Fruit fly (Drosophila melanogaster): ENCODE results near the gene B9d2.

B9d2 gene

DNA sequence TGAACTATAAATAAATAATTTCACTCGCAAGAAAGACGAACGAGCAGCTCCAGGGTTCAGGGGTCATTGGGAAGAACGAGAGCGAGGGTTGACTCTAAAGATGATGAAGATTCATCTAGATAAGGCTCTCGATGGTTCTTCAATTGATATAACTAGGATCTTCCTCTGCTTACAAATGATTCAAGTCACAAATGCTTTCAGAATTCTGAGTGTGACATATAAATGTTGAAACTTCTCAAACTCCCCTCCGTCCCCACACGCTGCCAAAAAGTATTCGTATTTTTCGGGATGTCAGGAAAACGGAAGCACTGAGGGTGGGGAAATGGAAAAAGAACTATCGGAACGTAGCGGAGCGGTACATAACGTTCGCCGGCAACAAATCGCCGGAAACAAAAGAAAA, 40.7 kb upstream of the B9d2 start (continued):
- TF ChIP-seq gem (tag; optimal IDR thresholded peaks at IDR 0.05) = no peak
- no peak for TF ChIP-seq CG34224 (GFP tag; IDR thresholded peaks at IDR 0.05; ENCODE audit: partially characterized antibody)
- no peak for TF ChIP-seq Dbx (GFP tag; IDR thresholded peaks at IDR 0.05)
- TF ChIP-seq chn (GFP tag; optimal IDR thresholded peaks at IDR 0.05) = no peak
- no peak for TF ChIP-seq CG11695 (GFP tag; IDR thresholded peaks at IDR 0.05)
- TF ChIP-seq hkb (optimal IDR thresholded peaks at IDR 0.05) = peak; percentile 58
- no peak for TF ChIP-seq hkb (GFP tag; IDR thresholded peaks at IDR 0.05)
- TF ChIP-seq CoRest (tag; optimal IDR thresholded peaks at IDR 0.05) = no peak
- TF ChIP-seq Mad (GFP tag; optimal IDR thresholded peaks at IDR 0.05) = no peak

DNA sequence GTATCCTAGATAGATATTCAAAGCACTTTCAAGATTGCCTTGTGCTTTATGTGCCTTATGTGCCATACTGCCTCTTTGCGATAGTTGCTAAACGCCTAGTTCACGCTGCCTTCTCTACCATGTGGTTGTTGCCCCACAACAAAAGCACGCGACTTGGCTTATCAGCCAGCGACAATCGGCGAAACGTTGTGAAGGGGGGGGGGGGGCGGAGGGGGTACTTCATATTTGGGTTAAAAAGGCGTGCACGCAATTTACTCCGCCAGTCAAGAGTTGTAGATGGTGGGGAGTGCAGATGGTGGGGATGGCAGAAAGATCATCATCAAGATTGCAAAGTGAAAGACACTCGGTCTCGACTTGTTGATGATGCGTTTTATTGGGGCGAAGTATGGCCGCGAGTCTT, 38.7 kb upstream of the B9d2 start:
- no peak for TF ChIP-seq Hr78 (GFP tag; optimal IDR thresholded peaks at IDR 0.05)
- TF ChIP-seq cwo (GFP tag; optimal IDR thresholded peaks at IDR 0.05) = peak; percentile 74
- peak; percentile 29 for TF ChIP-seq BEAF-32 (GFP tag; optimal IDR thresholded peaks at IDR 0.05)
- TF ChIP-seq dan (GFP tag; IDR thresholded peaks at IDR 0.05) = no peak
- no peak for TF ChIP-seq H2.0 (GFP tag; IDR thresholded peaks at IDR 0.05)
- peak; percentile 80 for TF ChIP-seq Hr39 (optimal IDR thresholded peaks at IDR 0.05)
- no peak for TF ChIP-seq D19A (tag; optimal IDR thresholded peaks at IDR 0.05)
- no peak for TF ChIP-seq Optix (GFP tag; IDR thresholded peaks at IDR 0.05)
- peak; percentile 66; the same call in 1 of the 2 replicates for TF ChIP-seq crol (GFP tag; IDR thresholded peaks at IDR 0.05)
- no peak for TF ChIP-seq Gug (GFP tag; IDR thresholded peaks at IDR 0.05)
- no peak for TF ChIP-seq peb (GFP tag; IDR thresholded peaks at IDR 0.05)
- no peak for TF ChIP-seq CG12744 (GFP tag; optimal IDR thresholded peaks at IDR 0.05)
- no peak for TF ChIP-seq Side (GFP tag; optimal IDR thresholded peaks at IDR 0.05)
- TF ChIP-seq CG3726 (GFP tag; IDR thresholded peaks at IDR 0.05) = no peak
- TF ChIP-seq inv (GFP tag; IDR thresholded peaks at IDR 0.05; ENCODE audit: partially characterized antibody) = no peak
- no peak for TF ChIP-seq lilli (GFP tag; optimal IDR thresholded peaks at IDR 0.05)
- no peak for TF ChIP-seq btn (GFP tag; optimal IDR thresholded peaks at IDR 0.05)
- no peak for TF ChIP-seq Antp (GFP tag; optimal IDR thresholded peaks at IDR 0.05)
- TF ChIP-seq grn (GFP tag; optimal IDR thresholded peaks at IDR 0.05) = peak; percentile 16
- no peak for TF ChIP-seq wek (GFP tag; optimal IDR thresholded peaks at IDR 0.05)
- TF ChIP-seq CG4854 (GFP tag; optimal IDR thresholded peaks at IDR 0.05) = no peak

DNA sequence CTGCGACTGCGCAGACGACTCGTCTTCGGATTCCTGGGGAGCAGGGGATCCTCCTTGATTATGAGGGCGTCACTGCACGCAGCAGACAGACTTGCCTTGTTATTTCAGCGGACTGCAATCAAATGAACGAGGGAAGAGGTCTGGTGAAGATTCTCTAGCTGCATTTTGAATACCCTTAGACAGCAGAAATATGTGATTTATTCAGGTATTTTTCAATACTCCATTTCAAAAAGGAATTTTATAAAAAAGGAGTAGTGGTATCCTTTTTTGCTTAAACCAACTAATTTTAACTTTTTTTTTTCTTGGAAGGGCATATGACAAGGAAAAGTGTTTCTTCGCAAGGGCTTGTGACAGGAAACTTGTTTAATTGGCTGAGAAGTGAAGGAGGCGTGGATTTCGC, 35.2 kb upstream of the B9d2 start:
- TF ChIP-seq gfzf (GFP tag; optimal IDR thresholded peaks at IDR 0.05) (no peak), CG8765 (GFP tag; IDR thresholded peaks at IDR 0.05) (no peak), nerfin-1 (tag; optimal IDR thresholded peaks at IDR 0.05) (no peak), ken (GFP tag; IDR thresholded peaks at IDR 0.05) (0 out of 3 replicates have a peak, but pooled peaks have one; percentile 20), Sox100B (GFP tag; optimal IDR thresholded peaks at IDR 0.05) (no peak), lbe (GFP tag; optimal IDR thresholded peaks at IDR 0.05) (peak; percentile 17), sqz (GFP tag; optimal IDR thresholded peaks at IDR 0.05) (no peak), NK7.1 (GFP tag; optimal IDR thresholded peaks at IDR 0.05) (no peak)

DNA sequence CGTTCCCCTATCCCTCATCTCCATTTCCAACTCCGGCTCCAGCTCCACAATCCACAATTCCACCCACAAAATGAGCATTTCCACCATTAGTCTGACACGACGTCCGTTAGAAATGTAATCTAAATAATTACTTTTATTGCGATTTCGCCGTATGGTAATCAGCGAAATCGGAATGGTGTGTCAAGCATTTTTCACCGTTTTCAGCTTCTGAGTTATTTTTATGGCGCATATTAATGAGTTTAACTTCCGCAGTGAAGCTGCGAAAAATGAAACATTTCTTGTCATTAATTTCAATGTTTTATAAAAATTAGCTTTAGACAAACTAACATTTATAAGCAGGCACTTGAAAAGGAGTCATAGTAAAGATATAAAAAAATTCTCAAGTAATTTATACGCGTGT, 29.6 kb upstream of the B9d2 start, which contains the start of gene CG13989:
TSS of gene CG13989 (plus strand) at position 301 of the 400 bp plus-strand sequence.
- TF ChIP-seq gcm (GFP tag; optimal IDR thresholded peaks at IDR 0.05) (no peak), seq (GFP tag; IDR thresholded peaks at IDR 0.05) (no peak), CG3726 (GFP tag; IDR thresholded peaks at IDR 0.05) (no peak), CG16779 (GFP tag; IDR thresholded peaks at IDR 0.05) (no peak), Lpt (GFP tag; optimal IDR thresholded peaks at IDR 0.05) (no peak), Dref (GFP tag; IDR thresholded peaks at IDR 0.05) (no peak), lab (GFP tag; optimal IDR thresholded peaks at IDR 0.05) (no peak), Jarid2 (GFP tag; optimal IDR thresholded peaks at IDR 0.05) (no peak), CG10267 (tag; optimal IDR thresholded peaks at IDR 0.05) (no peak), stwl (tag; optimal IDR thresholded peaks at IDR 0.05) (no peak), CoRest (tag; optimal IDR thresholded peaks at IDR 0.05) (no peak), E2f2 (GFP tag; IDR thresholded peaks at IDR 0.05) (no peak), CG1603 (tag; optimal IDR thresholded peaks at IDR 0.05) (no peak), Opbp (GFP tag; IDR thresholded peaks at IDR 0.05; ENCODE audit: partially characterized antibody) (no peak)

All from whole organism, embryonic.